Worm (Caenorhabditis elegans) whole organism, early embryonic: ENCODE results near the gene C26B2.8.

Experiments used
- aly-1 ChIP-seq: sonication (generic microtip); optimal IDR thresholded peaks from 2 replicates; lab custom pipeline; 2016; ENCODE audit warnings: missing genetic modification characterization, missing compliant biosample characterization
- ama-1 ChIP-seq: fragments of 150-350 bp; optimal IDR thresholded peaks from 2 replicates; lab custom pipeline; 2014
- ets-7 ChIP-seq: sonication (generic microtip); optimal IDR thresholded peaks from 2 replicates; lab custom pipeline; 2016; ENCODE audit warnings: missing genotype, missing genetic modification characterization, missing compliant biosample characterization
- flt-1 ChIP-seq: fragments of 200-800 bp; sonication (Bioruptor generic); IDR thresholded peaks from 2 replicates; pipeline ENCODE4 v1.3.6; 2022; ENCODE audit warnings: missing genetic modification characterization, missing compliant biosample characterization
- hmg-4 ChIP-seq: fragments of 200-800 bp; sonication (Bioruptor generic); optimal IDR thresholded peaks from 2 replicates; lab custom pipeline; 2018; ENCODE audit warnings: mild to moderate bottlenecking, missing genetic modification characterization, missing compliant biosample characterization
- pes-1 ChIP-seq: fragments of 200-800 bp; sonication (Bioruptor generic); IDR thresholded peaks from 2 replicates; pipeline ENCODE4 v1.3.6; 2022; ENCODE audit warnings: missing genetic modification reagents, missing genetic modification characterization, missing compliant biosample characterization
- sea-1 ChIP-seq: fragments of 200-800 bp; sonication (Bioruptor generic); conservative IDR thresholded peaks from 2 replicates; pipeline ENCODE4 v1.3.6; 2022; ENCODE audit warnings: missing genetic modification characterization, missing compliant biosample characterization
- tbx-37 ChIP-seq: fragments of 200-800 bp; sonication (Bioruptor generic); conservative IDR thresholded peaks from 2 replicates; pipeline ENCODE4 v1.3.6; 2022; ENCODE audit warnings: missing genetic modification reagents, missing genetic modification characterization, missing compliant biosample characterization

ce11 chrIV:8043722-8044121 lies 29.8 kb downstream of the C26B2.8 start:
- TF ChIP-seq flt-1 (GFP tag; lab: Robert Waterston, UW) (no peak), ama-1 (lab: Kevin White, UChicago) (no peak), tbx-37 (GFP tag; lab: Robert Waterston, UW) (no peak), hmg-4 (GFP tag; lab: Kevin White, UChicago) (no peak), ets-7 (tag; lab: Kevin White, UChicago) (no peak), pes-1 (no peak), sea-1 (no peak), aly-1 (tag; lab: Kevin White, UChicago) (no peak)
